Fruit fly (Drosophila melanogaster) whole organism, embryonic: ENCODE results near the gene CG32189.

Experiments
- CG10959 ChIP-seq: fragments of 200-800 bp; sonication (Bioruptor generic); IDR thresholded peaks from 2 replicates; pipeline ENCODE4 v1.3.6; 2022; ENCODE audit warnings: missing biosample characterization, missing genetic modification characterization
- CG11723 ChIP-seq: fragments of 200-800 bp; sonication (Bioruptor generic); optimal IDR thresholded peaks from 2 replicates; lab custom pipeline; 2017; ENCODE audit warnings: missing biosample characterization, mild to moderate bottlenecking, missing genetic modification characterization
- CG2120 ChIP-seq: fragments of 200-800 bp; sonication (Bioruptor generic); optimal IDR thresholded peaks from 3 replicates; lab custom pipeline; 2016; ENCODE audit warnings: missing biosample characterization, missing genetic modification characterization
- CG4730 ChIP-seq: fragments of 200-800 bp; sonication (Bioruptor generic); IDR thresholded peaks from 2 replicates; pipeline ENCODE4 v1.3.6; 2022; ENCODE audit warnings: missing biosample characterization, missing genetic modification characterization
- CG8478 ChIP-seq: fragments of >200 bp; optimal IDR thresholded peaks from 2 replicates; lab custom pipeline; 2018
- D ChIP-seq, 2 experiments: fragments of 200-800 bp in 1 of 2; fragments of >200 bp in 1 of 2; sonication (Bioruptor generic) in 1 of 2; optimal IDR thresholded peaks; 2 replicates in 1 of 2; 3 replicates in 1 of 2; lab custom pipeline; 2017; ENCODE audit warnings: mild to moderate bottlenecking in 1 of 2, missing biosample characterization in 1 of 2, missing genetic modification characterization in 1 of 2, missing genetic modification reagents in 1 of 2
- Dad ChIP-seq: fragments of 200-800 bp; sonication (Bioruptor generic); optimal IDR thresholded peaks from 3 replicates; lab custom pipeline; 2016; ENCODE audit warnings: missing biosample characterization, missing genetic modification characterization
- Hsf ChIP-seq: fragments of 200-800 bp; sonication (Bioruptor generic); optimal IDR thresholded peaks from 3 replicates; lab custom pipeline; 2016; ENCODE audit warnings: missing biosample characterization, missing genetic modification characterization
- Mrtf ChIP-seq: fragments of 200-800 bp; sonication (Bioruptor generic); IDR thresholded peaks from 3 replicates; pipeline ENCODE4 v1.3.6; 2022; ENCODE audit warnings: missing biosample characterization, missing genetic modification characterization
- Sin3A ChIP-seq: fragments of >200 bp; optimal IDR thresholded peaks from 2 replicates; lab custom pipeline; 2018
- nau ChIP-seq: fragments of 200-800 bp; sonication (Bioruptor generic); optimal IDR thresholded peaks from 3 replicates; lab custom pipeline; 2017; ENCODE audit warnings: missing biosample characterization, mild to moderate bottlenecking, missing genetic modification characterization, missing genetic modification reagents
- sr ChIP-seq: fragments of 200-800 bp; sonication (Bioruptor generic); IDR thresholded peaks from 3 replicates; pipeline ENCODE4 v1.3.6; 2022; ENCODE audit warnings: missing biosample characterization, missing genetic modification characterization
- zfh2 ChIP-seq: fragments of 200-800 bp; sonication (Bioruptor generic); optimal IDR thresholded peaks from 2 replicates; lab custom pipeline; 2016; ENCODE audit warnings: missing biosample characterization, missing genetic modification characterization

- TF ChIP-seq CG2120 (GFP tag; lab: Kevin White, UChicago) (no peak), D (optimal IDR thresholded peaks at IDR 0.05; lab: Kevin White, UChicago) (no peak), D (GFP tag; optimal IDR thresholded peaks at IDR 0.05; lab: Kevin White, UChicago) (no peak), Mrtf (GFP tag; lab: Robert Waterston, UW) (no peak), CG11723 (GFP tag; lab: Kevin White, UChicago) (no peak), zfh2 (GFP tag; lab: Kevin White, UChicago) (no peak), Dad (no peak), CG8478 (no peak), nau (no peak), CG4730 (no peak), Sin3A (lab: Kevin White, UChicago) (no peak), CG10959 (GFP tag; lab: Robert Waterston, UW) (no peak), Hsf (GFP tag; lab: Kevin White, UChicago) (no peak), sr (no peak)
These were observed 17.2 kb downstream of the CG32189 start, which contains the start of gene Ir75a for dm6 chr3L:17817821-17818220.
